Fruit fly (Drosophila melanogaster): Measurements from ENCODE around the gene PH4alphaNE2.

- no peak for TF ChIP-seq rn (GFP tag; IDR thresholded peaks at IDR 0.05)
- no peak for TF ChIP-seq CG8159 (tag; optimal IDR thresholded peaks at IDR 0.05)
- no peak for TF ChIP-seq gl (tag; optimal IDR thresholded peaks at IDR 0.05)
- no peak for TF ChIP-seq CG17806 (tag; optimal IDR thresholded peaks at IDR 0.05)
- no peak for TF ChIP-seq fd96Ca (GFP tag; IDR thresholded peaks at IDR 0.05)
- no peak for TF ChIP-seq Pif1B (GFP tag; optimal IDR thresholded peaks at IDR 0.05)
- no peak for TF ChIP-seq CG14655 (GFP tag; optimal IDR thresholded peaks at IDR 0.05)
Observed at dm6 chr3R:30518274-30518873, 6.4 kb upstream of the PH4alphaNE2 start.

All from whole organism, pupa.